Fruit fly (Drosophila melanogaster): ENCODE data around the gene Atg101.

Gene Atg101

dm6 chrX:18836315-18836714, 44.8 kb downstream of the Atg101 start:
- TF ChIP-seq CG15710 (tag; optimal IDR thresholded peaks at IDR 0.05) (peak; percentile 48), CG32121 (GFP tag; IDR thresholded peaks at IDR 0.05) (no peak), CG14655 (GFP tag; optimal IDR thresholded peaks at IDR 0.05) (peak; percentile 32), CG17806 (tag; optimal IDR thresholded peaks at IDR 0.05) (no peak), EcR (GFP tag; optimal IDR thresholded peaks at IDR 0.05) (peak; percentile 47), D1 (tag; optimal IDR thresholded peaks at IDR 0.05) (no peak), CG4496 (GFP tag; IDR thresholded peaks at IDR 0.05) (peak; percentile 36; the same call in 1 of the 3 replicates), Pif1B (GFP tag; optimal IDR thresholded peaks at IDR 0.05) (no peak), Snoo (tag; optimal IDR thresholded peaks at IDR 0.05) (no peak), rn (GFP tag; IDR thresholded peaks at IDR 0.05) (no peak), CG9948 (tag; optimal IDR thresholded peaks at IDR 0.05) (peak; percentile 28), CG34367 (tag; optimal IDR thresholded peaks at IDR 0.05) (peak; percentile 33), fd96Ca (GFP tag; IDR thresholded peaks at IDR 0.05) (no peak), gl (tag; optimal IDR thresholded peaks at IDR 0.05) (peak; percentile 61), Ets98B (GFP tag; IDR thresholded peaks at IDR 0.05) (peak; percentile 29; the same call in 1 of the 2 replicates), CG8301 (tag; optimal IDR thresholded peaks at IDR 0.05) (peak; percentile 10), Pif1A (GFP tag; optimal IDR thresholded peaks at IDR 0.05) (peak; percentile 24), CG13204 (GFP tag; optimal IDR thresholded peaks at IDR 0.05) (no peak), CG8159 (tag; optimal IDR thresholded peaks at IDR 0.05) (peak; percentile 28), CG10348 (GFP tag; IDR thresholded peaks at IDR 0.05) (no peak), CG12605 (GFP tag; IDR thresholded peaks at IDR 0.05) (peak; percentile 36; the same call in 1 of the 2 replicates)

DNA sequence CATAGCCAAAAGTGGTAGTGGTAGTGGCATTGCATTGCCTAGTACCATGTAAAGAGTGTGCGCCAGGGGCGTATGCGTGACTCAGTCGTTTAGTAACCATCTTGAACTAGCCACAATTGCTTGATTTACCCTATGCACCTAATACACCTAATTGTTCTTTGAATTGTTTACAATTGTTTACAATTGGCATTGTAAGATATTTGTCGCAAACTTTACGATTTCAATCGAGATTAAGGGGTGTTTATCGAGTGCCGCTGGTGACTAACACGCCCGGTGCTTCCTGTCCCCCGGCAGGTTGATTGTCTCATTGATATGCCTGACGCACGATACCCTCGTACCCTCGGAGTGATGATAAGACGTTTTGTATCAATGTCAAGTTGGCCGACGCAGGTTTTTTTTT, 45.6 kb downstream of the Atg101 start:
- TF ChIP-seq CG4496 (GFP tag; IDR thresholded peaks at IDR 0.05): peak; percentile 54; the same call in 2 of the 3 replicates
- no peak for TF ChIP-seq CG10348 (GFP tag; IDR thresholded peaks at IDR 0.05)
- no peak for TF ChIP-seq gl (tag; optimal IDR thresholded peaks at IDR 0.05)
- TF ChIP-seq CG34367 (tag; optimal IDR thresholded peaks at IDR 0.05): no peak
- TF ChIP-seq Snoo (tag; optimal IDR thresholded peaks at IDR 0.05): no peak
- no peak for TF ChIP-seq CG14655 (GFP tag; optimal IDR thresholded peaks at IDR 0.05)
- TF ChIP-seq CG8301 (tag; optimal IDR thresholded peaks at IDR 0.05): no peak
- no peak for TF ChIP-seq CG13204 (GFP tag; optimal IDR thresholded peaks at IDR 0.05)
- TF ChIP-seq EcR (GFP tag; optimal IDR thresholded peaks at IDR 0.05): no peak
- no peak for TF ChIP-seq Ets98B (GFP tag; IDR thresholded peaks at IDR 0.05)
- TF ChIP-seq Pif1A (GFP tag; optimal IDR thresholded peaks at IDR 0.05): no peak
- TF ChIP-seq fd96Ca (GFP tag; IDR thresholded peaks at IDR 0.05): peak; percentile 52; the same call in 2 of the 3 replicates
- peak; percentile 4 for TF ChIP-seq CG9948 (tag; optimal IDR thresholded peaks at IDR 0.05)
- TF ChIP-seq rn (GFP tag; IDR thresholded peaks at IDR 0.05): no peak
- TF ChIP-seq CG17806 (tag; optimal IDR thresholded peaks at IDR 0.05): no peak
- TF ChIP-seq CG32121 (GFP tag; IDR thresholded peaks at IDR 0.05): peak; percentile 22; the same call in 1 of the 2 replicates
- peak; percentile 42 for TF ChIP-seq CG15710 (tag; optimal IDR thresholded peaks at IDR 0.05)
- no peak for TF ChIP-seq CG8159 (tag; optimal IDR thresholded peaks at IDR 0.05)
- TF ChIP-seq CG12605 (GFP tag; IDR thresholded peaks at IDR 0.05): no peak; the same call in 1 of the 2 replicates
- TF ChIP-seq Pif1B (GFP tag; optimal IDR thresholded peaks at IDR 0.05): no peak
- no peak for TF ChIP-seq D1 (tag; optimal IDR thresholded peaks at IDR 0.05)

DNA sequence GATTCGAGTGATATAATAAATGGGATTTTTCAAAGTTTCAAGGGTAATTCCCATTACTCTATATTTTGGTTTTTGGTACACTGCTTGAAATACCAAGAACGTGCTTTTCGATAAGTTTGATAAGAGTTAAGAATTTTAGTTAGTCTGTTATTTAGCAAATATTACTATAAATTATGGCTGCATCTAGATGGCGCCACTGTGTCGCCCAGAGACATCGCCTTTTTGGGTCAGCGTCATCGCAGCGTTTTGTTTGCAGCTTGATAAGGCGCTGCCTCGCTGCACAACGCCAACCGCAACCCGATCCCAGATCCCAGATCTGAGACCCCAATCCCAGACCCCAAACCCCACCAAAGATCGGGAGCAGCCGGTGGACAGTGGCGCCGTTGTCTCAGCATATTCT, 47.0 kb downstream of the Atg101 start:
- no peak for TF ChIP-seq EcR (GFP tag; optimal IDR thresholded peaks at IDR 0.05)
- no peak for TF ChIP-seq Pif1B (GFP tag; optimal IDR thresholded peaks at IDR 0.05)
- no peak for TF ChIP-seq CG10348 (GFP tag; IDR thresholded peaks at IDR 0.05)
- no peak for TF ChIP-seq CG13204 (GFP tag; optimal IDR thresholded peaks at IDR 0.05)
- no peak for TF ChIP-seq CG4496 (GFP tag; IDR thresholded peaks at IDR 0.05)
- TF ChIP-seq CG14655 (GFP tag; optimal IDR thresholded peaks at IDR 0.05): no peak
- no peak for TF ChIP-seq Pif1A (GFP tag; optimal IDR thresholded peaks at IDR 0.05)

DNA sequence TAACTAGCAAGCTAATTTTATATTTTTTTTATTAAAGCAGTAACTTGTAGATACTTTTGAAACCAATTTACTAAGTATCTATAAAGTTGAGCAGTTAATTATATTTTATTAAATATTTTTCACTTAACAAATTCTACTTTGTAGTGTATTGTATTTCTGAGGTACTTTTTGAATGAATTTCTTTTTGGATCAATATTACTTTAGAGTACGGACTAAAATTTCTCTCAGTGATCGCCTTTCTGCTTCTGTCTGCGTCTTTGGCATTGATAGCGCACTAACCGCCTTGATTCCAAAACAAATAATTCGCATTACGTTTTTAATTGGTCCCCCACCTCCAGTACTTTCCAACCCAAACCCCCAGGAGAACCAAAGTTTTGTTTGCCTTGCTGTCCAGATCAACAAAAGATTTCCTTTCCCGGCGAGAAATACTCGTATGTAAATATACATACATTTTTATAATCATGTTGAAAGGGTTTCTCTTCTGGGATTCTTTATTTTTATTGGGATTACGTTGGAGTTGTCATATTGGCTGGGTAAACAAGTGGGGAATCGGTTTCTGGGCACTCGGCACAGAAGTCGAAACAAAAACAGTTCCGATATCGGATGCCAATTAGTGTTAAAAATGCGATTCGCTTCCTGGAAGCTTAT, 47.6 kb downstream of the Atg101 start:
- TF ChIP-seq CG8159 (tag; optimal IDR thresholded peaks at IDR 0.05): peak; percentile 3
- no peak for TF ChIP-seq CG34367 (tag; optimal IDR thresholded peaks at IDR 0.05)
- no peak for TF ChIP-seq CG13204 (GFP tag; optimal IDR thresholded peaks at IDR 0.05)
- peak; percentile 36 for TF ChIP-seq Pif1A (GFP tag; optimal IDR thresholded peaks at IDR 0.05)
- TF ChIP-seq CG8301 (tag; optimal IDR thresholded peaks at IDR 0.05): no peak
- TF ChIP-seq D1 (tag; optimal IDR thresholded peaks at IDR 0.05): no peak
- TF ChIP-seq gl (tag; optimal IDR thresholded peaks at IDR 0.05): peak; percentile 26
- no peak for TF ChIP-seq CG4496 (GFP tag; IDR thresholded peaks at IDR 0.05)
- no peak for TF ChIP-seq CG10348 (GFP tag; IDR thresholded peaks at IDR 0.05)
- TF ChIP-seq rn (GFP tag; IDR thresholded peaks at IDR 0.05): no peak
- TF ChIP-seq CG12605 (GFP tag; IDR thresholded peaks at IDR 0.05): no peak
- no peak for TF ChIP-seq CG9948 (tag; optimal IDR thresholded peaks at IDR 0.05)
- TF ChIP-seq EcR (GFP tag; optimal IDR thresholded peaks at IDR 0.05): no peak
- peak; percentile 2 for TF ChIP-seq CG15710 (tag; optimal IDR thresholded peaks at IDR 0.05)
- no peak for TF ChIP-seq CG17806 (tag; optimal IDR thresholded peaks at IDR 0.05)
- no peak for TF ChIP-seq Ets98B (GFP tag; IDR thresholded peaks at IDR 0.05)
- peak; percentile 7 for TF ChIP-seq CG14655 (GFP tag; optimal IDR thresholded peaks at IDR 0.05)
- TF ChIP-seq CG32121 (GFP tag; IDR thresholded peaks at IDR 0.05): peak; percentile 13; the same call in 1 of the 2 replicates
- no peak for TF ChIP-seq fd96Ca (GFP tag; IDR thresholded peaks at IDR 0.05)
- no peak for TF ChIP-seq Pif1B (GFP tag; optimal IDR thresholded peaks at IDR 0.05)
- no peak for TF ChIP-seq Snoo (tag; optimal IDR thresholded peaks at IDR 0.05)

Measured in whole organism, pupa.